Worm (Caenorhabditis elegans): ENCODE results near the gene scvp-1.

The scvp-1 gene

DNA sequence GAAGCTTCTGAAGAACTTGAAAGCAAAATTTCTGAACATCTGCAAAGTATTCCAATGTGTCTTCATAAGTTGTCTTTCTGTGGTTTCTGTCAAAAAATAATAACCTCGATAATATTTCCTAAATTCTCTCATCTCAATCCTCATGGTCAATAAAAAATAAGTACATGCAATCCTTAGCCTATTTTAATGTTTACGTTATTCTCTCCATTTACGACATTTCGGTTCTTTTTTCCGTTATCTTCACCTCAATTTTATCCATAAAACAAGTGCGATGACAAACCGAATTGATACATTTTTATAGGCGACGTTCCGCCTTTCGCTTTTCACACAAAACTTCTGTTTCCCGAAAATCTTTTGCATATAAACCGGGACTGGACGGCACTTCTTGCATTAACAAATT lies 18.4 kb upstream of the scvp-1 start, which contains the start of gene col-153:
TSS of gene col-153 (plus strand) at position 301 of the 400 bp plus-strand sequence.
- TF ChIP-seq unc-39 (tag; optimal IDR thresholded peaks at IDR 0.05) (no peak), ceh-83 (GFP tag; optimal IDR thresholded peaks at IDR 0.05) (no peak), M03D4.4 (tag; optimal IDR thresholded peaks at IDR 0.05) (no peak), tbx-8 (GFP tag; optimal IDR thresholded peaks at IDR 0.05) (no peak), nhr-2 (tag; optimal IDR thresholded peaks at IDR 0.05) (no peak), lin-13 (tag; optimal IDR thresholded peaks at IDR 0.05) (no peak), ceh-39 (tag; optimal IDR thresholded peaks at IDR 0.05) (no peak), ham-2 (GFP tag; optimal IDR thresholded peaks at IDR 0.05) (no peak), ces-1 (GFP tag; optimal IDR thresholded peaks at IDR 0.05) (no peak), mab-5 (tag; optimal IDR thresholded peaks at IDR 0.05) (no peak), unc-120 (tag; optimal IDR thresholded peaks at IDR 0.05; ENCODE audit: poor library complexity, severe bottlenecking) (no peak), sem-2 (GFP tag; optimal IDR thresholded peaks at IDR 0.05) (no peak), blmp-1 (tag; optimal IDR thresholded peaks at IDR 0.05) (no peak), bed-3 (GFP tag; optimal IDR thresholded peaks at IDR 0.05) (no peak), nhr-12 (tag; optimal IDR thresholded peaks at IDR 0.05) (no peak), mls-2 (tag; optimal IDR thresholded peaks at IDR 0.05) (no peak), ztf-11 (tag; optimal IDR thresholded peaks at IDR 0.05) (no peak), zip-8 (tag; optimal IDR thresholded peaks at IDR 0.05) (no peak), snpc-4 (tag; optimal IDR thresholded peaks at IDR 0.05) (no peak)

- TF ChIP-seq lin-32 (GFP tag; optimal IDR thresholded peaks at IDR 0.05) (no peak), ceh-83 (GFP tag; optimal IDR thresholded peaks at IDR 0.05) (no peak), unc-39 (tag; optimal IDR thresholded peaks at IDR 0.05) (no peak), mls-2 (tag; optimal IDR thresholded peaks at IDR 0.05) (no peak)
Observed at ce11 chrV:10947930-10948329, 16.8 kb upstream of the scvp-1 start, which contains the start of gene F17C11.2. Gene F17C11.2 (plus strand): TSS chrV:10948230.

ce11 chrV:10947210-10947609 lies 16.1 kb upstream of the scvp-1 start:
- no peak for TF ChIP-seq drap-1 (GFP tag; optimal IDR thresholded peaks at IDR 0.05)
- no peak for TF ChIP-seq zip-8 (tag; optimal IDR thresholded peaks at IDR 0.05)
- no peak for TF ChIP-seq unc-62 (GFP tag; optimal IDR thresholded peaks at IDR 0.05)
- TF ChIP-seq lin-32 (GFP tag; optimal IDR thresholded peaks at IDR 0.05): no peak
- TF ChIP-seq ceh-39 (tag; optimal IDR thresholded peaks at IDR 0.05): no peak
- no peak for TF ChIP-seq elt-1 (tag; optimal IDR thresholded peaks at IDR 0.05; ENCODE audit: borderline replicate concordance, insufficient read depth)
- TF ChIP-seq nhr-76 (tag; optimal IDR thresholded peaks at IDR 0.05): no peak
- no peak for TF ChIP-seq cnd-1 (tag; optimal IDR thresholded peaks at IDR 0.05)
- no peak for TF ChIP-seq bed-3 (GFP tag; optimal IDR thresholded peaks at IDR 0.05)
- no peak for TF ChIP-seq mep-1 (tag; optimal IDR thresholded peaks at IDR 0.05)
- TF ChIP-seq flh-1 (GFP tag; optimal IDR thresholded peaks at IDR 0.05): no peak
- TF ChIP-seq sem-2 (GFP tag; optimal IDR thresholded peaks at IDR 0.05): no peak

ce11 chrV:10944903-10945302 lies 13.8 kb upstream of the scvp-1 start:
- no peak for TF ChIP-seq ceh-43 (GFP tag; optimal IDR thresholded peaks at IDR 0.05)
- TF ChIP-seq ces-1 (GFP tag; optimal IDR thresholded peaks at IDR 0.05): peak; percentile 28

DNA sequence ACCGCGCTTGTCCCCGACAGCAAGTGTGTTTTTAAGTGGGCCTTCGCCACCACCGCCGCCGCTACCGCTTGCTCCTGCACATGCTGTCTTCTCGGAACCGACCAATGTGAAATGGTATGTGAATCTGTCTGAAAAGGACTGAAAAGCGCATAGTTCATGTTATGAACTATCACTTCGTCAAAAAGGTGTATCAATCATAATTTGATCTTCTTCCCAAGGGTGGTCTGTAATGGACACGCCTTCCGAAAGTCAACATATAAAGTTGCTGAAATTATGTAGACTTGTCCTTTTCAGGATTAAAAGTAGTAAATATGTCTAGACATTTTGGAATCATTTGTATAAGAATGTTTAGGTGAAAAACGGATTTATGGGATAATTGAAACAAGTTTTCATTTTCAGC lies 11.1 kb upstream of the scvp-1 start, which contains the start of gene zip-9:
TSS of gene zip-9 (plus strand) at position 301 of the 400 bp plus-strand sequence.
- TF ChIP-seq unc-62 (GFP tag; optimal IDR thresholded peaks at IDR 0.05): no peak
- TF ChIP-seq snpc-4 (tag; optimal IDR thresholded peaks at IDR 0.05): no peak
- no peak for TF ChIP-seq mls-2 (tag; optimal IDR thresholded peaks at IDR 0.05)
- no peak for TF ChIP-seq cnd-1 (tag; optimal IDR thresholded peaks at IDR 0.05)
- TF ChIP-seq nhr-2 (tag; optimal IDR thresholded peaks at IDR 0.05): no peak

DNA sequence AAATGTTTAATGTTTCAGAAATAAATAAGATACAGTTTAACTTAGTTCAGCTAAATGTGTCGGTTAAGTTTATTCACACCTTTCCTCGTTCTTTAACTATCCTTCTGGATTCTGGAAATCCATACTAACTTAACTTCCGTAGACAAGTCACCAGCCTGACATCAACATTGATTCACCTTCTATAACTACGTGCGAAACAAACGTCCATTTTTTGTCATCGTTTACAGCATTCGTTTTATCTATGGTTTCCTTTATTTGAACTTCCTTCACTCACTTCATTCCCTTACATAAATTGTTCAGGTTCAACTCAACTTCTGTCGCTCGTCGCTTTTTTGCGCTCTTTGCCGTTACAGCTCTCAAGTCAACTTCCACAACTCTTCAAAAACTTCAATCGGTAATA lies 10.1 kb upstream of the scvp-1 start, which contains the start of gene F17C11.26:
TSS of gene F17C11.26 (plus strand) at position 301 of the 400 bp plus-strand sequence.
- TF ChIP-seq unc-120 (tag; optimal IDR thresholded peaks at IDR 0.05; ENCODE audit: poor library complexity, severe bottlenecking): no peak
- no peak for TF ChIP-seq lin-32 (GFP tag; optimal IDR thresholded peaks at IDR 0.05)

DNA sequence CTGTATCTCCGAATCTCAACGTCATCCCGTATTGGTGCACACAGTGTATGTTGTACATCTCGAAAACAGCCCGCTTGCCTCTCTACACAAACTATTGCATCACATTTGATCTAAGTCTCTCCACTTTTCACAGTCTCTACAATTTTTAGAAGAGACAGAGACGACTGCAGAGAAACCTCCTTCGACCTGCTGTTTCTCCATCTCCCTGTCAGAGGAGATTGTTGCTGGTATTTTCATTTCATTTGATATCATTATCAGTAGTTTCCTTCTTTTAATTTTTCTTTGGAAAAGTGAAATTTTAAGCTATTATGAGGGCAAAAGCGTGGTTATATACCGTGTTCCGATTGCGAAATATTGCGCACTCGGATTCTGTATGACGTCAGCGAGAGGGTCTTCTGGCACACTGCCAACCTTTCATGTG lies 9.5 kb upstream of the scvp-1 start:
- TF ChIP-seq nhr-76 (tag; optimal IDR thresholded peaks at IDR 0.05) (no peak), ztf-11 (tag; optimal IDR thresholded peaks at IDR 0.05) (no peak), mab-5 (tag; optimal IDR thresholded peaks at IDR 0.05) (no peak), tbx-8 (GFP tag; optimal IDR thresholded peaks at IDR 0.05) (no peak), elt-1 (tag; optimal IDR thresholded peaks at IDR 0.05; ENCODE audit: borderline replicate concordance, insufficient read depth) (no peak), ces-1 (GFP tag; optimal IDR thresholded peaks at IDR 0.05) (peak; percentile 58), mep-1 (tag; optimal IDR thresholded peaks at IDR 0.05) (peak; percentile 50), snpc-4 (tag; optimal IDR thresholded peaks at IDR 0.05) (no peak), ceh-39 (tag; optimal IDR thresholded peaks at IDR 0.05) (peak; percentile 43), ham-2 (GFP tag; optimal IDR thresholded peaks at IDR 0.05) (peak; percentile 39), pha-4 (tag; optimal IDR thresholded peaks at IDR 0.05) (peak; percentile 4), drap-1 (GFP tag; optimal IDR thresholded peaks at IDR 0.05) (peak; percentile 20), sptf-1 (tag; optimal IDR thresholded peaks at IDR 0.05) (no peak), hlh-1 (tag; optimal IDR thresholded peaks at IDR 0.05) (peak; percentile 9), lin-32 (GFP tag; optimal IDR thresholded peaks at IDR 0.05) (no peak), blmp-1 (tag; optimal IDR thresholded peaks at IDR 0.05) (peak; percentile 14), M03D4.4 (tag; optimal IDR thresholded peaks at IDR 0.05) (no peak), nhr-12 (tag; optimal IDR thresholded peaks at IDR 0.05) (no peak), nhr-237 (tag; optimal IDR thresholded peaks at IDR 0.05) (no peak), lsy-2 (tag; optimal IDR thresholded peaks at IDR 0.05) (peak; percentile 22), unc-120 (tag; optimal IDR thresholded peaks at IDR 0.05; ENCODE audit: poor library complexity, severe bottlenecking) (peak; percentile 34), zip-8 (tag; optimal IDR thresholded peaks at IDR 0.05) (peak; percentile 66), nhr-2 (tag; optimal IDR thresholded peaks at IDR 0.05) (peak; percentile 68), unc-62 (GFP tag; optimal IDR thresholded peaks at IDR 0.05) (peak; percentile 75)
